Worm (Caenorhabditis elegans): ENCODE measurements around the gene F40F11.3.

The F40F11.3 gene

ce11 chrIV:11551813-11552212 lies 42.0 kb downstream of the F40F11.3 start, which contains the start of gene col-128:
Gene col-128, minus strand, starts transcription at chrIV:11551960.
- TF ChIP-seq ref-1 (GFP tag; conservative IDR thresholded peaks at IDR 0.05) (no peak), med-1 (GFP tag; optimal IDR thresholded peaks at IDR 0.05; ENCODE audit: insufficient read depth) (no peak), cog-1 (tag; optimal IDR thresholded peaks at IDR 0.05) (no peak), ztf-29 (GFP tag; IDR thresholded peaks at IDR 0.05) (no peak), flt-1 (GFP tag; IDR thresholded peaks at IDR 0.05) (no peak), ztf-23 (GFP tag; IDR thresholded peaks at IDR 0.05) (no peak), klf-2 (GFP tag; conservative IDR thresholded peaks at IDR 0.05) (no peak), T22C8.4 (GFP tag; IDR thresholded peaks at IDR 0.05) (no peak), tab-1 (GFP tag; IDR thresholded peaks at IDR 0.05) (no peak)

- TF ChIP-seq flt-1 (GFP tag; IDR thresholded peaks at IDR 0.05) (peak; percentile 95), cog-1 (tag; optimal IDR thresholded peaks at IDR 0.05) (peak; percentile 88), med-1 (GFP tag; optimal IDR thresholded peaks at IDR 0.05; ENCODE audit: insufficient read depth) (peak; percentile 70), ref-1 (GFP tag; conservative IDR thresholded peaks at IDR 0.05) (peak; percentile 81), klf-2 (GFP tag; conservative IDR thresholded peaks at IDR 0.05) (0 out of 2 replicates have a peak, but pooled peaks have one; percentile 47), ztf-23 (GFP tag; IDR thresholded peaks at IDR 0.05) (peak; percentile 92), ztf-29 (GFP tag; IDR thresholded peaks at IDR 0.05) (peak; percentile 81), T22C8.4 (GFP tag; IDR thresholded peaks at IDR 0.05) (peak; percentile 81), tab-1 (GFP tag; IDR thresholded peaks at IDR 0.05) (peak; percentile 95)
Measured at ce11 chrIV:11549694-11550093, 44.1 kb downstream of the F40F11.3 start.

ce11 chrIV:11548671-11549070 lies 45.1 kb downstream of the F40F11.3 start, which contains the start of gene M04B2.7:
Gene M04B2.7, minus strand, starts transcription at chrIV:11548771.
- TF ChIP-seq klf-2 (GFP tag; conservative IDR thresholded peaks at IDR 0.05) (no peak), ztf-29 (GFP tag; IDR thresholded peaks at IDR 0.05) (no peak), cog-1 (tag; optimal IDR thresholded peaks at IDR 0.05) (no peak)
